Fruit fly (Drosophila melanogaster): ENCODE results near the gene Adi1.
A peak's percentile ranks its signal among the peaks of the same experiment; 100 is the strongest.

Gene Adi1

dm6 chr3L:10656451-10657198, 6.6 kb upstream of the Adi1 start (continued):
- peak; percentile 34 for TF ChIP-seq lilli (GFP tag; optimal IDR thresholded peaks at IDR 0.05)
- no peak; the same call in 2 of the 3 replicates for TF ChIP-seq CG11456 (GFP tag; IDR thresholded peaks at IDR 0.05)
- no peak for TF ChIP-seq CG6854 (GFP tag; optimal IDR thresholded peaks at IDR 0.05)
- TF ChIP-seq CG14860 (GFP tag; IDR thresholded peaks at IDR 0.05; ENCODE audit: partially characterized antibody): no peak
- TF ChIP-seq z (GFP tag; IDR thresholded peaks at IDR 0.05): no peak
- no peak for TF ChIP-seq Dfd (GFP tag; optimal IDR thresholded peaks at IDR 0.05)
- TF ChIP-seq pros (GFP tag; optimal IDR thresholded peaks at IDR 0.05): no peak
- peak; percentile 83 for TF ChIP-seq CG1233 (GFP tag; optimal IDR thresholded peaks at IDR 0.05)
- no peak for TF ChIP-seq D (optimal IDR thresholded peaks at IDR 0.05)
- TF ChIP-seq D (GFP tag; optimal IDR thresholded peaks at IDR 0.05): peak; percentile 15
- peak; percentile 29; the same call in 1 of the 3 replicates for TF ChIP-seq tgo (GFP tag; IDR thresholded peaks at IDR 0.05)
- TF ChIP-seq Sin3A (optimal IDR thresholded peaks at IDR 0.05): no peak
- no peak for TF ChIP-seq al (GFP tag; IDR thresholded peaks at IDR 0.05)
- TF ChIP-seq psq (GFP tag; optimal IDR thresholded peaks at IDR 0.05): peak; percentile 51
- TF ChIP-seq chif (GFP tag; optimal IDR thresholded peaks at IDR 0.05): peak in 1 of 2 experiments; percentile 66
- TF ChIP-seq bbx (GFP tag; IDR thresholded peaks at IDR 0.05; ENCODE audit: partially characterized antibody): no peak
- TF ChIP-seq otp (GFP tag; IDR thresholded peaks at IDR 0.05): peak; percentile 54; the same call in 1 of the 3 replicates
- TF ChIP-seq her (GFP tag; optimal IDR thresholded peaks at IDR 0.05): peak; percentile 61
- no peak for TF ChIP-seq CG10959 (GFP tag; IDR thresholded peaks at IDR 0.05)
- TF ChIP-seq CkIIα-i1 (GFP tag; IDR thresholded peaks at IDR 0.05): no peak
- TF ChIP-seq dm (GFP tag; optimal IDR thresholded peaks at IDR 0.05): no peak
- no peak for TF ChIP-seq cas (GFP tag; IDR thresholded peaks at IDR 0.05)
- TF ChIP-seq CG13775 (GFP tag; optimal IDR thresholded peaks at IDR 0.05): peak; percentile 13
- peak; percentile 33; the same call in 1 of the 2 replicates for TF ChIP-seq CG32532 (GFP tag; IDR thresholded peaks at IDR 0.05)
- TF ChIP-seq pzg (GFP tag; optimal IDR thresholded peaks at IDR 0.05): no peak
- peak; percentile 10 for TF ChIP-seq CG4820 (GFP tag; optimal IDR thresholded peaks at IDR 0.05)
- peak; percentile 84 for TF ChIP-seq HHEX (GFP tag; optimal IDR thresholded peaks at IDR 0.05)
- peak; percentile 21 for TF ChIP-seq CG4617 (GFP tag; optimal IDR thresholded peaks at IDR 0.05; ENCODE audit: borderline replicate concordance)
- no peak for TF ChIP-seq usp (GFP tag; optimal IDR thresholded peaks at IDR 0.05)
- no peak for TF ChIP-seq Taf1 (GFP tag; IDR thresholded peaks at IDR 0.05)
- peak; percentile 36 for TF ChIP-seq CG6254 (GFP tag; optimal IDR thresholded peaks at IDR 0.05)
- peak; percentile 53 for TF ChIP-seq CG12744 (GFP tag; optimal IDR thresholded peaks at IDR 0.05)
- TF ChIP-seq CG12219 (GFP tag; optimal IDR thresholded peaks at IDR 0.05): peak; percentile 56
- TF ChIP-seq CG10462 (GFP tag; optimal IDR thresholded peaks at IDR 0.05): peak; percentile 24
- TF ChIP-seq Eip74EF (GFP tag; optimal IDR thresholded peaks at IDR 0.05): peak in 1 of 2 experiments; percentile 61
- TF ChIP-seq CG33213 (GFP tag; optimal IDR thresholded peaks at IDR 0.05): peak; percentile 80
- no peak for TF ChIP-seq gfzf (GFP tag; optimal IDR thresholded peaks at IDR 0.05)
- TF ChIP-seq Asciz (GFP tag; optimal IDR thresholded peaks at IDR 0.05): peak; percentile 91
- TF ChIP-seq CG11723 (GFP tag; optimal IDR thresholded peaks at IDR 0.05): peak; percentile 70
- no peak for TF ChIP-seq zen (tag; optimal IDR thresholded peaks at IDR 0.05)
- no peak for TF ChIP-seq inv (GFP tag; IDR thresholded peaks at IDR 0.05; ENCODE audit: partially characterized antibody)
- TF ChIP-seq TFAM (GFP tag; optimal IDR thresholded peaks at IDR 0.05): peak; percentile 34
- TF ChIP-seq Ada2b (GFP tag; IDR thresholded peaks at IDR 0.05): peak; percentile 28; the same call in 1 of the 2 replicates
- TF ChIP-seq CG18262 (tag; optimal IDR thresholded peaks at IDR 0.05): peak; percentile 44
- TF ChIP-seq CG2875 (GFP tag; optimal IDR thresholded peaks at IDR 0.05): peak; percentile 82
- TF ChIP-seq nmo (GFP tag; optimal IDR thresholded peaks at IDR 0.05): no peak
- TF ChIP-seq Doc3 (GFP tag; IDR thresholded peaks at IDR 0.05; ENCODE audit: partially characterized antibody): no peak
- no peak for TF ChIP-seq GATAe (GFP tag; conservative IDR thresholded peaks at IDR 0.05)
- TF ChIP-seq so (GFP tag; IDR thresholded peaks at IDR 0.05): peak; percentile 65; the same call in 2 of the 3 replicates
- no peak for TF ChIP-seq br (optimal IDR thresholded peaks at IDR 0.05)
